Fruit fly (Drosophila melanogaster) whole organism, embryonic: ENCODE data around the gene mbm.

Experiments used
- Adf1 ChIP-seq: fragments of 200-800 bp; sonication (Bioruptor generic); IDR thresholded peaks from 2 replicates; pipeline ENCODE4 v1.3.6; 2022; ENCODE audit warnings: missing biosample characterization, missing genetic modification characterization
- Bteb2 ChIP-seq: fragments of 200-800 bp; sonication (Bioruptor generic); optimal IDR thresholded peaks from 2 replicates; lab custom pipeline; 2016; ENCODE audit warnings: missing biosample characterization, missing genetic modification characterization
- CG10543 ChIP-seq: fragments of 200-800 bp; sonication (Bioruptor generic); optimal IDR thresholded peaks from 3 replicates; lab custom pipeline; 2017; ENCODE audit warnings: missing biosample characterization, mild to moderate bottlenecking, missing genetic modification characterization, moderate library complexity
- CG11560 ChIP-seq: fragments of 200-800 bp; sonication (Bioruptor generic); IDR thresholded peaks from 3 replicates; pipeline ENCODE4 v1.3.6; 2022; ENCODE audit warnings: missing biosample characterization, missing genetic modification characterization
- CG12071 ChIP-seq: fragments of 200-800 bp; sonication (Bioruptor generic); optimal IDR thresholded peaks from 3 replicates; lab custom pipeline; 2018; ENCODE audit warnings: missing biosample characterization, mild to moderate bottlenecking, missing genetic modification characterization
- CG12236 ChIP-seq: fragments of 200-800 bp; sonication (Bioruptor generic); optimal IDR thresholded peaks from 2 replicates; lab custom pipeline; 2016; ENCODE audit warnings: missing biosample characterization, missing genetic modification characterization
- CG12769 ChIP-seq: fragments of 200-800 bp; sonication (Bioruptor generic); optimal IDR thresholded peaks from 2 replicates; lab custom pipeline; 2019; ENCODE audit warnings: missing biosample characterization, mild to moderate bottlenecking, missing genetic modification characterization, moderate library complexity
- CG12942 ChIP-seq: fragments of 200-800 bp; sonication (Bioruptor generic); optimal IDR thresholded peaks from 3 replicates; lab custom pipeline; 2016; ENCODE audit warnings: missing biosample characterization, missing genetic modification characterization
- CG14050 ChIP-seq: fragments of 200-800 bp; sonication (Bioruptor generic); IDR thresholded peaks from 3 replicates; pipeline ENCODE4 v1.3.6; 2022; ENCODE audit warnings: missing biosample characterization, missing genetic modification characterization
- CG16863 ChIP-seq: fragments of 200-800 bp; sonication (Bioruptor generic); optimal IDR thresholded peaks from 3 replicates; lab custom pipeline; 2016; ENCODE audit warnings: missing biosample characterization, missing genetic modification characterization
- CG30403 ChIP-seq: fragments of 200-800 bp; sonication (Bioruptor generic); optimal IDR thresholded peaks from 3 replicates; lab custom pipeline; 2016; ENCODE audit warnings: missing biosample characterization, missing genetic modification characterization
- CG43689 ChIP-seq: fragments of 200-800 bp; sonication (Bioruptor generic); IDR thresholded peaks from 2 replicates; pipeline ENCODE4 v1.3.6; 2022; ENCODE audit warnings: missing biosample characterization, missing genetic modification characterization
- CG6654 ChIP-seq: fragments of 200-800 bp; sonication (Bioruptor generic); optimal IDR thresholded peaks from 2 replicates; lab custom pipeline; 2017; ENCODE audit warnings: missing biosample characterization, mild to moderate bottlenecking, missing genetic modification characterization
- CG8765 ChIP-seq: fragments of 200-800 bp; sonication (Bioruptor generic); IDR thresholded peaks from 2 replicates; pipeline ENCODE4 v1.3.6; 2022; ENCODE audit warnings: missing biosample characterization, missing genetic modification characterization
- CG9727 ChIP-seq: fragments of 200-800 bp; sonication (Bioruptor generic); optimal IDR thresholded peaks from 3 replicates; lab custom pipeline; 2017; ENCODE audit warnings: missing biosample characterization, mild to moderate bottlenecking, missing genetic modification characterization
- CG9932 ChIP-seq: fragments of 200-800 bp; sonication (Bioruptor generic); IDR thresholded peaks from 2 replicates; pipeline ENCODE4 v1.3.6; 2022; ENCODE audit warnings: missing biosample characterization, missing genetic modification characterization
- Dbx ChIP-seq: fragments of 200-800 bp; sonication (Bioruptor generic); IDR thresholded peaks from 3 replicates; pipeline ENCODE4 v1.3.6; 2022; ENCODE audit warnings: missing biosample characterization, missing genetic modification characterization
- Dp ChIP-seq: fragments of 200-800 bp; sonication (Bioruptor generic); optimal IDR thresholded peaks from 2 replicates; lab custom pipeline; 2018; ENCODE audit warnings: missing biosample characterization, mild to moderate bottlenecking, missing genetic modification characterization, moderate library complexity
- E2f2 ChIP-seq: fragments of 200-800 bp; sonication (Bioruptor generic); IDR thresholded peaks from 2 replicates; pipeline ENCODE4 v1.3.6; 2022; ENCODE audit warnings: missing biosample characterization, missing genetic modification characterization
- HLH4C ChIP-seq: fragments of 200-800 bp; sonication (Bioruptor generic); IDR thresholded peaks from 3 replicates; pipeline ENCODE4 v1.3.6; 2022; ENCODE audit warnings: missing biosample characterization, missing genetic modification characterization; ENCODE audit not compliant: partially characterized antibody
- Hr3 ChIP-seq: fragments of 200-800 bp; sonication (Bioruptor generic); optimal IDR thresholded peaks from 3 replicates; lab custom pipeline; 2016; ENCODE audit warnings: missing biosample characterization, missing genetic modification characterization
- Hr39 ChIP-seq: fragments of >200 bp; optimal IDR thresholded peaks from 2 replicates; lab custom pipeline; 2017
- Jarid2 ChIP-seq: fragments of 200-800 bp; sonication (Bioruptor generic); optimal IDR thresholded peaks from 3 replicates; lab custom pipeline; 2017; ENCODE audit warnings: mild to moderate bottlenecking, missing biosample characterization, missing genetic modification reagents, missing genetic modification characterization
- NC2β ChIP-seq: fragments of 200-800 bp; sonication (Bioruptor generic); optimal IDR thresholded peaks from 2 replicates; lab custom pipeline; 2016; ENCODE audit warnings: missing biosample characterization, missing genetic modification characterization
- Nf-YB ChIP-seq: fragments of 200-800 bp; sonication (Bioruptor generic); optimal IDR thresholded peaks from 3 replicates; lab custom pipeline; 2019; ENCODE audit warnings: missing biosample characterization, mild to moderate bottlenecking, missing genetic modification characterization, moderate library complexity
- Side ChIP-seq: fragments of 200-800 bp; sonication (Bioruptor generic); optimal IDR thresholded peaks from 2 replicates; lab custom pipeline; 2016; ENCODE audit warnings: missing biosample characterization, missing genetic modification characterization
- Stat92E ChIP-seq, 3 experiments: fragments of >200 bp in 2 of 3; fragments of 200-800 bp in 1 of 3; sonication (Bioruptor generic) in 1 of 3; optimal IDR thresholded peaks; 2 replicates each; lab custom pipeline; 2017 to 2019; ENCODE audit warnings: missing biosample characterization in 3 of 3, missing genetic modification characterization in 3 of 3, mild to moderate bottlenecking in 1 of 3, moderate library complexity in 1 of 3
- aop ChIP-seq: fragments of 200-800 bp; sonication (Bioruptor generic); IDR thresholded peaks from 2 replicates; pipeline ENCODE4 v1.3.6; 2022; ENCODE audit warnings: missing biosample characterization, missing genetic modification characterization
- ap ChIP-seq: fragments of 200-800 bp; sonication (Bioruptor generic); IDR thresholded peaks from 2 replicates; pipeline ENCODE4 v1.3.6; 2022; ENCODE audit warnings: missing biosample characterization, missing genetic modification characterization
- ase ChIP-seq: fragments of 200-800 bp; sonication (Bioruptor generic); IDR thresholded peaks from 3 replicates; pipeline ENCODE4 v1.3.6; 2022; ENCODE audit warnings: missing biosample characterization, missing genetic modification characterization
- br ChIP-seq: fragments of >200 bp; optimal IDR thresholded peaks from 2 replicates; lab custom pipeline; 2017
- cad ChIP-seq: fragments of >200 bp; optimal IDR thresholded peaks from 2 replicates; lab custom pipeline; 2017; ENCODE audit warnings: missing biosample characterization, missing genetic modification characterization
- caup ChIP-seq: fragments of 200-800 bp; sonication (Bioruptor generic); optimal IDR thresholded peaks from 3 replicates; lab custom pipeline; 2017; ENCODE audit warnings: missing biosample characterization, mild to moderate bottlenecking, missing genetic modification characterization, moderate library complexity; ENCODE audit not compliant: severe bottlenecking
- croc ChIP-seq: fragments of 200-800 bp; sonication (Bioruptor generic); conservative IDR thresholded peaks from 3 replicates; pipeline ENCODE4 v1.3.6; 2022; ENCODE audit warnings: missing biosample characterization, missing genetic modification characterization
- da ChIP-seq: fragments of 200-800 bp; sonication (Bioruptor generic); optimal IDR thresholded peaks from 2 replicates; lab custom pipeline; 2016; ENCODE audit warnings: missing biosample characterization, missing genetic modification characterization
- dati ChIP-seq: fragments of 200-800 bp; sonication (Bioruptor generic); IDR thresholded peaks from 2 replicates; pipeline ENCODE4 v1.3.6; 2022; ENCODE audit warnings: missing biosample characterization, missing genetic modification characterization
- disco-r ChIP-seq: fragments of 200-800 bp; sonication (Bioruptor generic); optimal IDR thresholded peaks from 2 replicates; lab custom pipeline; 2016; ENCODE audit warnings: missing biosample characterization, missing genetic modification characterization
- gcm2 ChIP-seq: fragments of 200-800 bp; sonication (Bioruptor generic); optimal IDR thresholded peaks from 2 replicates; lab custom pipeline; 2016; ENCODE audit warnings: missing biosample characterization, missing genetic modification characterization
- grn ChIP-seq: fragments of 200-800 bp; sonication (Bioruptor generic); optimal IDR thresholded peaks from 3 replicates; lab custom pipeline; 2017; ENCODE audit warnings: missing biosample characterization, missing genetic modification characterization
- ham ChIP-seq: fragments of 200-800 bp; sonication (Bioruptor generic); IDR thresholded peaks from 2 replicates; pipeline ENCODE4 v1.3.6; 2022; ENCODE audit warnings: missing biosample characterization, missing genetic modification characterization
- jigr1 ChIP-seq: fragments of 200-800 bp; sonication (Bioruptor generic); IDR thresholded peaks from 3 replicates; pipeline ENCODE4 v1.3.6; 2022; ENCODE audit warnings: missing biosample characterization, missing genetic modification characterization
- kay ChIP-seq: fragments of 200-800 bp; sonication (Bioruptor generic); optimal IDR thresholded peaks from 2 replicates; lab custom pipeline; 2016; ENCODE audit warnings: missing biosample characterization, missing genetic modification characterization
- pan ChIP-seq, 4 experiments: fragments of >200 bp in 3 of 4; fragments of 200-800 bp in 1 of 4; sonication (Bioruptor generic) in 1 of 4; optimal IDR thresholded peaks in 3 of 4; IDR thresholded peaks in 1 of 4; 2 replicates each; pipeline versions ENCODE4 v1.3.6 to Lab custom; 2017 to 2022; ENCODE audit warnings: missing biosample characterization in 2 of 4, missing genetic modification characterization in 2 of 4, mixed read lengths in 1 of 4
- peb ChIP-seq: fragments of 200-800 bp; sonication (Bioruptor generic); IDR thresholded peaks from 2 replicates; pipeline ENCODE4 v1.3.6; 2022; ENCODE audit warnings: missing biosample characterization, missing genetic modification characterization
- pfk ChIP-seq: fragments of 200-800 bp; sonication (Bioruptor generic); optimal IDR thresholded peaks from 2 replicates; lab custom pipeline; 2018; ENCODE audit warnings: missing biosample characterization, mild to moderate bottlenecking, missing genetic modification characterization, moderate library complexity
- pum ChIP-seq: fragments of 200-800 bp; sonication (Bioruptor generic); optimal IDR thresholded peaks from 2 replicates; lab custom pipeline; 2016; ENCODE audit warnings: missing biosample characterization, missing genetic modification characterization
- slou ChIP-seq: fragments of 200-800 bp; sonication (Bioruptor generic); optimal IDR thresholded peaks from 3 replicates; lab custom pipeline; 2016; ENCODE audit warnings: missing biosample characterization, missing genetic modification characterization
- sug ChIP-seq: fragments of 200-800 bp; optimal IDR thresholded peaks from 2 replicates; lab custom pipeline; 2019; ENCODE audit warnings: missing biosample characterization, mild to moderate bottlenecking, missing genetic modification characterization, moderate library complexity
- twi ChIP-seq: fragments of 200-800 bp; optimal IDR thresholded peaks from 2 replicates; lab custom pipeline; 2019; ENCODE audit warnings: missing biosample characterization, mild to moderate bottlenecking, missing genetic modification characterization, moderate library complexity
- vfl ChIP-seq: fragments of 200-800 bp; sonication (Bioruptor generic); optimal IDR thresholded peaks from 2 replicates; lab custom pipeline; 2016; ENCODE audit warnings: missing biosample characterization, missing genetic modification characterization
- z ChIP-seq: fragments of 200-800 bp; sonication (Bioruptor generic); IDR thresholded peaks from 3 replicates; pipeline ENCODE4 v1.3.6; 2022; ENCODE audit warnings: missing biosample characterization, missing genetic modification characterization

Gene mbm

dm6 chr2L:250507-251215 lies 22.9 kb downstream of the mbm start, which contains the start of gene kis (continued):
- TF ChIP-seq Dp (GFP tag; lab: Kevin White, UChicago) (peak; percentile 56), Adf1 (GFP tag; lab: Robert Waterston, UW) (peak; percentile 41), aop (GFP tag; lab: Robert Waterston, UW) (no peak), pfk (GFP tag; lab: Kevin White, UChicago) (no peak), ham (GFP tag; lab: Robert Waterston, UW) (no peak), CG11560 (tag; lab: Robert Waterston, UW) (no peak; the same call in 2 of the 3 replicates), CG12942 (GFP tag; lab: Kevin White, UChicago) (peak; percentile 30), CG9932 (GFP tag; lab: Robert Waterston, UW) (peak; percentile 70), dati (GFP tag; lab: Robert Waterston, UW) (0 out of 2 replicates have a peak, but pooled peaks have one; percentile 6), peb (GFP tag; lab: Robert Waterston, UW) (no peak), grn (GFP tag; lab: Kevin White, UChicago) (no peak), Hr39 (lab: Kevin White, UChicago) (no peak), da (GFP tag; lab: Kevin White, UChicago) (no peak), CG16863 (GFP tag; lab: Kevin White, UChicago) (no peak), twi (tag; lab: Kevin White, UChicago) (peak; percentile 12), HLH4C (GFP tag; lab: Robert Waterston, UW) (peak; percentile 91), CG30403 (GFP tag; lab: Kevin White, UChicago) (peak; percentile 54), slou (GFP tag; lab: Kevin White, UChicago) (no peak), CG6654 (GFP tag; lab: Kevin White, UChicago) (no peak), Stat92E (GFP tag; optimal IDR thresholded peaks at IDR 0.05; lab: Kevin White, UChicago) (peak in 1 of 3 experiments; percentile 74), caup (GFP tag; lab: Kevin White, UChicago) (peak; percentile 49), ap (GFP tag; lab: Robert Waterston, UW) (no peak), Bteb2 (GFP tag; lab: Kevin White, UChicago) (peak; percentile 25), jigr1 (no peak), NC2β (GFP tag; lab: Kevin White, UChicago) (peak; percentile 34), sug (peak; percentile 64), Side (GFP tag; lab: Kevin White, UChicago) (peak; percentile 34), CG12769 (tag; lab: Kevin White, UChicago) (peak; percentile 70), CG12236 (GFP tag; lab: Kevin White, UChicago) (no peak), ase (no peak), Nf-YB (GFP tag; lab: Kevin White, UChicago) (peak; percentile 28), gcm2 (GFP tag; lab: Kevin White, UChicago) (no peak), CG14050 (no peak), pum (GFP tag; lab: Kevin White, UChicago) (no peak), croc (GFP tag; lab: Robert Waterston, UW) (no peak), br (no peak), kay (GFP tag; lab: Kevin White, UChicago) (no peak), CG43689 (GFP tag; lab: Robert Waterston, UW) (no peak), Hr3 (GFP tag; lab: Kevin White, UChicago) (peak; percentile 15), CG12071 (GFP tag; lab: Kevin White, UChicago) (peak; percentile 9), pan (optimal IDR thresholded peaks at IDR 0.05; lab: Kevin White, UChicago) (no peak), pan (GFP tag; optimal IDR thresholded peaks at IDR 0.05 in 1 of 2, IDR thresholded peaks at IDR 0.05 in 1 of 2) (no peak), vfl (peak; percentile 30), disco-r (GFP tag; lab: Kevin White, UChicago) (peak; percentile 22), cad (GFP tag; lab: Kevin White, UChicago) (no peak), CG8765 (GFP tag; lab: Robert Waterston, UW) (no peak), Dbx (GFP tag; lab: Robert Waterston, UW) (peak; percentile 73; the same call in 2 of the 3 replicates), Jarid2 (GFP tag; lab: Kevin White, UChicago) (peak; percentile 75), E2f2 (GFP tag; lab: Robert Waterston, UW) (peak; percentile 51), CG9727 (peak; percentile 41), z (GFP tag; lab: Robert Waterston, UW) (no peak), CG10543 (GFP tag; lab: Kevin White, UChicago) (peak; percentile 64)
